In the genomic region with DNA sequence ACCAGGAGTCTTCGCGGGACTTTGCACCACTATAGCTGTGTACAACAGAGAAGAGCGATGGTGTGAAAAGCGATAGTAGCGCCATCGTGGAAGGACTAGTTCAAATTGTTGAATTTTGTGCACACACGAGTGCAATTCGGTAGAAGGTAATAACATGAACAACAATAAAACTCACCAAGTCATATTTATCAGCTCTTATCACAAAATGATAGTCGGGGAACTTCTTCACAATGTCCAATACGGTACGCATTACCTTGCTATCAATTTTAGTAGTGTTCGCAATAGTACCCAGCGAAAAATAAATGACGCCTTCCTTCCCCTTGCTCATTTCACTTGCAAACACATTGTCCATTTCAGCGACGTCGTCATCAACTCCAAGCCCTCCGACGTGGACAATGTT, we compare ENCODE assay signal across 4 worm cellular contexts.
TF ChIP-seq lines count a peak whose summit lies in the region.

No protein-coding gene starts in this region.

TF ChIP-seq in whole organism, L2 larva, 48 proteins besides CTCF, POLR2A, EP300 and RAD21:
- no peak for TF ChIP-seq nhr-25 (tag; optimal IDR thresholded peaks at IDR 0.05; lab: Kevin White, UChicago)
- TF ChIP-seq nhr-12 (tag; optimal IDR thresholded peaks at IDR 0.05; lab: Kevin White, UChicago): no peak
- TF ChIP-seq fos-1 (tag; optimal IDR thresholded peaks at IDR 0.05; lab: Kevin White, UChicago): peak; percentile 52
- TF ChIP-seq nhr-11 (tag; optimal IDR thresholded peaks at IDR 0.05; lab: Kevin White, UChicago): no peak
- TF ChIP-seq unc-55 (GFP tag; optimal IDR thresholded peaks at IDR 0.05; lab: Kevin White, UChicago): no peak
- TF ChIP-seq sma-9 (GFP tag; optimal IDR thresholded peaks at IDR 0.05; lab: Kevin White, UChicago): no peak
- TF ChIP-seq sma-9 (tag; optimal IDR thresholded peaks at IDR 0.05; lab: Kevin White, UChicago): no peak
- no peak for TF ChIP-seq peb-1 (tag; optimal IDR thresholded peaks at IDR 0.05; lab: Kevin White, UChicago)

TF ChIP-seq in whole organism, L3 larva, 47 proteins besides CTCF, POLR2A, EP300 and RAD21:
- TF ChIP-seq pqm-1 (tag; optimal IDR thresholded peaks at IDR 0.05; lab: Kevin White, UChicago) (peak; percentile 25), nhr-76 (tag; optimal IDR thresholded peaks at IDR 0.05; lab: Kevin White, UChicago) (no peak), elt-2 (tag; optimal IDR thresholded peaks at IDR 0.05; lab: Kevin White, UChicago) (peak; percentile 67), ZK546.5 (tag; optimal IDR thresholded peaks at IDR 0.05; lab: Kevin White, UChicago) (no peak)

TF ChIP-seq in whole organism, L4 larva, 104 proteins besides CTCF, POLR2A, EP300 and RAD21:
- TF ChIP-seq jun-1 (tag; optimal IDR thresholded peaks at IDR 0.05; lab: Kevin White, UChicago) (no peak), nhr-28 (tag; optimal IDR thresholded peaks at IDR 0.05; lab: Kevin White, UChicago) (peak; percentile 49), F37D6.2 (tag; optimal IDR thresholded peaks at IDR 0.05; lab: Kevin White, UChicago) (no peak), nhr-102 (tag; optimal IDR thresholded peaks at IDR 0.05; lab: Kevin White, UChicago) (no peak), daf-16 (GFP tag; optimal IDR thresholded peaks at IDR 0.05; lab: Kevin White, UChicago) (no peak), daf-16 (tag; optimal IDR thresholded peaks at IDR 0.05; lab: Kevin White, UChicago) (peak; percentile 30), aha-1 (tag; lab: Kevin White, UChicago) (peak; percentile 63), pqm-1 (tag; optimal IDR thresholded peaks at IDR 0.05; lab: Kevin White, UChicago) (peak; percentile 51), mes-2 (tag; optimal IDR thresholded peaks at IDR 0.05; lab: Kevin White, UChicago; ENCODE audit: poor library complexity, severe bottlenecking) (no peak), php-3 (GFP tag; IDR thresholded peaks at IDR 0.05; lab: Robert Waterston, UW) (peak; percentile 70)

TF ChIP-seq in whole organism, late embryonic, 69 proteins besides CTCF, POLR2A, EP300 and RAD21:
- TF ChIP-seq F13H6.1 (tag; optimal IDR thresholded peaks at IDR 0.05; lab: Kevin White, UChicago): no peak
- no peak for TF ChIP-seq fkh-10 (GFP tag; optimal IDR thresholded peaks at IDR 0.05; lab: Kevin White, UChicago)
- peak; percentile 8 for TF ChIP-seq elt-2 (tag; optimal IDR thresholded peaks at IDR 0.05; lab: Kevin White, UChicago)
